2 fruit fly cellular contexts compared by ENCODE assay signal in the genomic region with DNA sequence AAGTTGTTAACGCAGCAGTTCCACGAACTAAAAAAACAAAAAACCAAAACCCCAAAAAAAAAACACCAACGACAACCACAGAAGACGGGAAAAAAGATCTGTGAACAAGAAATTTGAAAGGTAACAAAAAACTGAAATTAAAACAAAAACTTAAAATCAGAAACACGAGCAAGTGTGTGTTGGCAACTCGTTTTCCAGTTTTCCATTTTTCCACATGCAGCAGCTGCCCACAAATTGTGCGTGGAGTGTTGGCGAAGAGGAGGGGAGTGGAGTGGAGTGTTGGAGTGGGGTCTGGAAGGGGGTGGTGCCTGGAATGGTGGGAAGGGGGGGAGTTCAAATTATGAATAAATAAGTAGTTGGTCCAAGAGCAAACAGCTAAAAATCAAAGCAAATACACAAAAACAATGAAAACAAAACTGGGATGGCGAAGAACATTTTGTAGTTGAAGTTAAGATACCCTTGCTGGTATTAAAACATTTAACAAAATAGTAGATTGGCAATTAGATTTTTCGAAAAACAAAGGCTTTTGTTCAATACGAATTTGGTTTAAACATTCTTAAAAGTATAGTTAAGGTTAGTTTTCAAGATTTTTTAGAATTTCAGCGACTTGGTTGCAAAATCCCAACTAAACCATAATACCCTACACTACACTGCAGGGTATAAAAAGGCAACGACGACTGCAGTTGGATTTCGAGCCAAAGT.
TF ChIP-seq lines count a peak whose summit lies in the region.

No protein-coding gene starts in this region.

TF ChIP-seq in whole organism, embryonic, 481 proteins besides CTCF, POLR2A, EP300 and RAD21 (continued from another document and continues in another):
- TF ChIP-seq MBD-R2 (GFP tag; IDR thresholded peaks at IDR 0.05; lab: Robert Waterston, UW) (no peak), CG2202 (tag; optimal IDR thresholded peaks at IDR 0.05; lab: Kevin White, UChicago) (peak; percentile 40), CG3995 (GFP tag; optimal IDR thresholded peaks at IDR 0.05; lab: Kevin White, UChicago) (no peak), CG10274 (GFP tag; optimal IDR thresholded peaks at IDR 0.05; lab: Kevin White, UChicago) (peak; percentile 67), Hr3 (GFP tag; optimal IDR thresholded peaks at IDR 0.05; lab: Kevin White, UChicago) (peak; percentile 34), CG8089 (GFP tag; optimal IDR thresholded peaks at IDR 0.05; lab: Kevin White, UChicago) (peak; percentile 17), CG17568 (GFP tag; optimal IDR thresholded peaks at IDR 0.05; lab: Kevin White, UChicago) (peak; percentile 40), Poxn (GFP tag; IDR thresholded peaks at IDR 0.05; lab: Robert Waterston, UW) (no peak), Abd-B (GFP tag; optimal IDR thresholded peaks at IDR 0.05; lab: Kevin White, UChicago) (peak; percentile 29), oc (tag; optimal IDR thresholded peaks at IDR 0.05; lab: Kevin White, UChicago) (peak; percentile 31), scrt (GFP tag; optimal IDR thresholded peaks at IDR 0.05; lab: Kevin White, UChicago) (peak; percentile 28), az2 (GFP tag; optimal IDR thresholded peaks at IDR 0.05; lab: Kevin White, UChicago) (peak; percentile 38), cato (GFP tag; optimal IDR thresholded peaks at IDR 0.05; lab: Kevin White, UChicago; ENCODE audit: borderline replicate concordance) (no peak), CG12659 (GFP tag; optimal IDR thresholded peaks at IDR 0.05; lab: Kevin White, UChicago) (peak; percentile 16), CG12299 (tag; optimal IDR thresholded peaks at IDR 0.05; lab: Kevin White, UChicago) (no peak), grn (GFP tag; optimal IDR thresholded peaks at IDR 0.05; lab: Kevin White, UChicago) (no peak), CG13894 (tag; optimal IDR thresholded peaks at IDR 0.05; lab: Kevin White, UChicago) (no peak), CG8924 (tag; optimal IDR thresholded peaks at IDR 0.05; lab: Kevin White, UChicago) (peak; percentile 32), BEAF-32 (GFP tag; optimal IDR thresholded peaks at IDR 0.05; lab: Kevin White, UChicago) (no peak), CG12391 (tag; optimal IDR thresholded peaks at IDR 0.05; lab: Kevin White, UChicago) (peak; percentile 57), CoRest (tag; optimal IDR thresholded peaks at IDR 0.05; lab: Kevin White, UChicago) (peak; percentile 46), Ravus (GFP tag; IDR thresholded peaks at IDR 0.05; lab: Robert Waterston, UW) (no peak), corto (GFP tag; optimal IDR thresholded peaks at IDR 0.05; lab: Kevin White, UChicago) (no peak), CG15514 (GFP tag; optimal IDR thresholded peaks at IDR 0.05; lab: Kevin White, UChicago) (no peak), zen (tag; optimal IDR thresholded peaks at IDR 0.05; lab: Kevin White, UChicago) (peak; percentile 8), Sry-β (GFP tag; optimal IDR thresholded peaks at IDR 0.05; lab: Kevin White, UChicago) (no peak), CG16815 (GFP tag; optimal IDR thresholded peaks at IDR 0.05; lab: Kevin White, UChicago) (peak; percentile 11), Bteb2 (GFP tag; optimal IDR thresholded peaks at IDR 0.05; lab: Kevin White, UChicago) (no peak), jing (GFP tag; optimal IDR thresholded peaks at IDR 0.05; lab: Kevin White, UChicago) (no peak), CG3407 (GFP tag; optimal IDR thresholded peaks at IDR 0.05; lab: Kevin White, UChicago) (peak; percentile 51), CG33213 (GFP tag; optimal IDR thresholded peaks at IDR 0.05; lab: Kevin White, UChicago) (peak; percentile 20), Fer1 (GFP tag; optimal IDR thresholded peaks at IDR 0.05; lab: Kevin White, UChicago) (no peak), lab (GFP tag; optimal IDR thresholded peaks at IDR 0.05; lab: Kevin White, UChicago) (peak; percentile 47), crc (GFP tag; optimal IDR thresholded peaks at IDR 0.05; lab: Kevin White, UChicago) (no peak), CG11398 (GFP tag; optimal IDR thresholded peaks at IDR 0.05; lab: Kevin White, UChicago) (peak; percentile 25), phol (tag; optimal IDR thresholded peaks at IDR 0.05; lab: Kevin White, UChicago) (peak; percentile 72), CG15011 (GFP tag; optimal IDR thresholded peaks at IDR 0.05; lab: Kevin White, UChicago) (no peak), CG2199 (GFP tag; IDR thresholded peaks at IDR 0.05; lab: Robert Waterston, UW) (no peak), Hmr (GFP tag; optimal IDR thresholded peaks at IDR 0.05; lab: Kevin White, UChicago) (peak; percentile 9), croc (GFP tag; conservative IDR thresholded peaks at IDR 0.05; lab: Robert Waterston, UW) (peak; percentile 48; the same call in 1 of the 3 replicates), CG1233 (GFP tag; optimal IDR thresholded peaks at IDR 0.05; lab: Kevin White, UChicago) (peak; percentile 4), sima (GFP tag; optimal IDR thresholded peaks at IDR 0.05; lab: Kevin White, UChicago) (no peak), ac (GFP tag; optimal IDR thresholded peaks at IDR 0.05; lab: Kevin White, UChicago) (no peak), D (optimal IDR thresholded peaks at IDR 0.05; lab: Kevin White, UChicago) (no peak), D (GFP tag; optimal IDR thresholded peaks at IDR 0.05; lab: Kevin White, UChicago) (peak; percentile 66), CG17359 (tag; optimal IDR thresholded peaks at IDR 0.05; lab: Kevin White, UChicago) (peak; percentile 60), dmrt11E (tag; optimal IDR thresholded peaks at IDR 0.05; lab: Kevin White, UChicago) (peak; percentile 67), CG10209 (GFP tag; optimal IDR thresholded peaks at IDR 0.05; lab: Kevin White, UChicago) (peak; percentile 60), Antp (GFP tag; optimal IDR thresholded peaks at IDR 0.05; lab: Kevin White, UChicago) (peak; percentile 31), CG1792 (GFP tag; optimal IDR thresholded peaks at IDR 0.05; lab: Kevin White, UChicago) (peak; percentile 31), Hsf (GFP tag; optimal IDR thresholded peaks at IDR 0.05; lab: Kevin White, UChicago) (peak; percentile 38), CG18764 (GFP tag; optimal IDR thresholded peaks at IDR 0.05; lab: Kevin White, UChicago) (peak; percentile 22), CG2889 (GFP tag; IDR thresholded peaks at IDR 0.05; lab: Robert Waterston, UW) (no peak), E2f1 (GFP tag; IDR thresholded peaks at IDR 0.05; lab: Robert Waterston, UW) (no peak), Deaf1 (tag; optimal IDR thresholded peaks at IDR 0.05; lab: Kevin White, UChicago) (no peak), CG10654 (GFP tag; optimal IDR thresholded peaks at IDR 0.05; lab: Kevin White, UChicago) (peak; percentile 22), CG30403 (GFP tag; optimal IDR thresholded peaks at IDR 0.05; lab: Kevin White, UChicago) (peak; percentile 48), Bdp1 (GFP tag; optimal IDR thresholded peaks at IDR 0.05; lab: Kevin White, UChicago) (no peak), hb (GFP tag; IDR thresholded peaks at IDR 0.05; lab: Robert Waterston, UW; ENCODE audit: partially characterized antibody) (no peak), ci (GFP tag; IDR thresholded peaks at IDR 0.05; lab: Robert Waterston, UW) (peak; percentile 42; the same call in 1 of the 3 replicates), CG18619 (GFP tag; optimal IDR thresholded peaks at IDR 0.05; lab: Kevin White, UChicago) (peak; percentile 30), Meics (GFP tag; optimal IDR thresholded peaks at IDR 0.05; lab: Kevin White, UChicago) (peak; percentile 34)

TF ChIP-seq in whole organism, prepupa, 60 proteins besides CTCF, POLR2A, EP300 and RAD21 (continued from another document):
- TF ChIP-seq fkh (GFP tag; optimal IDR thresholded peaks at IDR 0.05; lab: Kevin White, UChicago) (no peak), CG7368 (GFP tag; optimal IDR thresholded peaks at IDR 0.05; lab: Kevin White, UChicago) (no peak), Sox102F (GFP tag; optimal IDR thresholded peaks at IDR 0.05; lab: Kevin White, UChicago) (peak; percentile 71), eg (GFP tag; IDR thresholded peaks at IDR 0.05; lab: Robert Waterston, UW) (peak; percentile 46; the same call in 1 of the 3 replicates), net (GFP tag; optimal IDR thresholded peaks at IDR 0.05; lab: Kevin White, UChicago) (no peak), salr (GFP tag; optimal IDR thresholded peaks at IDR 0.05; lab: Kevin White, UChicago) (no peak), CG34406 (GFP tag; optimal IDR thresholded peaks at IDR 0.05; lab: Kevin White, UChicago) (peak; percentile 38), pdm3 (GFP tag; optimal IDR thresholded peaks at IDR 0.05; lab: Kevin White, UChicago) (peak; percentile 39), CG11294 (GFP tag; IDR thresholded peaks at IDR 0.05; lab: Robert Waterston, UW) (no peak), CG32006 (GFP tag; optimal IDR thresholded peaks at IDR 0.05; lab: Kevin White, UChicago) (peak; percentile 59), CG8119 (GFP tag; IDR thresholded peaks at IDR 0.05; lab: Robert Waterston, UW) (peak; percentile 14; the same call in 1 of the 3 replicates), Lpt (GFP tag; optimal IDR thresholded peaks at IDR 0.05; lab: Kevin White, UChicago) (no peak), CG6792 (GFP tag; optimal IDR thresholded peaks at IDR 0.05; lab: Kevin White, UChicago) (peak; percentile 34), CG6276 (GFP tag; optimal IDR thresholded peaks at IDR 0.05; lab: Kevin White, UChicago) (peak; percentile 23), cyc (GFP tag; optimal IDR thresholded peaks at IDR 0.05; lab: Kevin White, UChicago) (peak; percentile 64), CG11902 (GFP tag; optimal IDR thresholded peaks at IDR 0.05; lab: Kevin White, UChicago) (peak; percentile 30), CG4318 (GFP tag; optimal IDR thresholded peaks at IDR 0.05; lab: Kevin White, UChicago) (peak; percentile 40), Smox (GFP tag; optimal IDR thresholded peaks at IDR 0.05; lab: Kevin White, UChicago) (peak; percentile 69), dac (GFP tag; optimal IDR thresholded peaks at IDR 0.05; lab: Kevin White, UChicago) (no peak), Ets96B (tag; optimal IDR thresholded peaks at IDR 0.05; lab: Kevin White, UChicago) (no peak), Eip78C (GFP tag; lab: Kevin White, UChicago) (peak; percentile 86), CG6163 (GFP tag; IDR thresholded peaks at IDR 0.05; lab: Robert Waterston, UW) (0 out of 3 replicates have a peak, but pooled peaks have one; percentile 32), CG1621 (tag; optimal IDR thresholded peaks at IDR 0.05; lab: Kevin White, UChicago) (no peak), Hr39 (GFP tag; optimal IDR thresholded peaks at IDR 0.05; lab: Kevin White, UChicago) (peak; percentile 80), CG10631 (GFP tag; optimal IDR thresholded peaks at IDR 0.05; lab: Kevin White, UChicago) (peak; percentile 40), CG31627 (GFP tag; optimal IDR thresholded peaks at IDR 0.05; lab: Kevin White, UChicago) (peak; percentile 62), acj6 (GFP tag; optimal IDR thresholded peaks at IDR 0.05; lab: Kevin White, UChicago) (peak; percentile 62), CG11762 (GFP tag; optimal IDR thresholded peaks at IDR 0.05; lab: Kevin White, UChicago; ENCODE audit: insufficient read depth) (no peak), lz (GFP tag; optimal IDR thresholded peaks at IDR 0.05; lab: Kevin White, UChicago) (peak; percentile 49), esn (GFP tag; optimal IDR thresholded peaks at IDR 0.05; lab: Kevin White, UChicago) (peak; percentile 56), vri (GFP tag; optimal IDR thresholded peaks at IDR 0.05; lab: Kevin White, UChicago) (peak; percentile 6), CG8319 (GFP tag; optimal IDR thresholded peaks at IDR 0.05; lab: Kevin White, UChicago) (peak; percentile 20), Hr4 (GFP tag; optimal IDR thresholded peaks at IDR 0.05; lab: Kevin White, UChicago) (peak; percentile 60), fd59A (GFP tag; optimal IDR thresholded peaks at IDR 0.05; lab: Kevin White, UChicago) (no peak)
